Fruit fly (Drosophila melanogaster): ENCODE results near the gene Unc-76.

The Unc-76 gene

dm6 chrX:2083678-2084162 is 3.3 kb downstream of the Unc-76 start (continued):
- TF ChIP-seq slbo (GFP tag; IDR thresholded peaks at IDR 0.05) (peak; percentile 82), CG10654 (GFP tag; optimal IDR thresholded peaks at IDR 0.05) (peak; percentile 63), ranshi (GFP tag; IDR thresholded peaks at IDR 0.05) (peak; percentile 86), lola (GFP tag; optimal IDR thresholded peaks at IDR 0.05) (peak in 1 of 3 experiments; percentile 70), sr (GFP tag; IDR thresholded peaks at IDR 0.05) (peak; percentile 68), esg (GFP tag; conservative IDR thresholded peaks at IDR 0.05) (peak; percentile 82), ap (GFP tag; IDR thresholded peaks at IDR 0.05) (peak; percentile 82), Dad (GFP tag; optimal IDR thresholded peaks at IDR 0.05) (peak; percentile 73), yki (optimal IDR thresholded peaks at IDR 0.05) (peak; percentile 92), pb (GFP tag; optimal IDR thresholded peaks at IDR 0.05) (peak; percentile 83), insv (GFP tag; optimal IDR thresholded peaks at IDR 0.05) (no peak), fru (optimal IDR thresholded peaks at IDR 0.05) (no peak), chinmo (GFP tag; IDR thresholded peaks at IDR 0.05; ENCODE audit: partially characterized antibody) (peak; percentile 71; the same call in 3 of the 4 replicates), shn (GFP tag; optimal IDR thresholded peaks at IDR 0.05) (peak; percentile 81), oc (tag; optimal IDR thresholded peaks at IDR 0.05) (peak; percentile 84), CG43689 (GFP tag; IDR thresholded peaks at IDR 0.05) (peak; percentile 71), Meics (GFP tag; optimal IDR thresholded peaks at IDR 0.05) (peak; percentile 68), CG8924 (tag; optimal IDR thresholded peaks at IDR 0.05) (peak; percentile 86), Fer3 (tag; optimal IDR thresholded peaks at IDR 0.05) (peak; percentile 56), Max (GFP tag; optimal IDR thresholded peaks at IDR 0.05) (peak; percentile 72), gt (GFP tag; IDR thresholded peaks at IDR 0.05) (peak; percentile 53; the same call in 1 of the 2 replicates), ci (GFP tag; IDR thresholded peaks at IDR 0.05) (peak; percentile 90), CG31224 (GFP tag; IDR thresholded peaks at IDR 0.05) (peak; percentile 63; the same call in 1 of the 2 replicates), Poxn (GFP tag; IDR thresholded peaks at IDR 0.05) (peak; percentile 38; the same call in 1 of the 2 replicates), vfl (GFP tag; optimal IDR thresholded peaks at IDR 0.05) (peak; percentile 17), rib (GFP tag; IDR thresholded peaks at IDR 0.05) (peak; percentile 60; the same call in 1 of the 2 replicates), ken (GFP tag; IDR thresholded peaks at IDR 0.05) (peak; percentile 89), ara (GFP tag; IDR thresholded peaks at IDR 0.05) (peak; percentile 84), Taf1 (GFP tag; IDR thresholded peaks at IDR 0.05) (no peak), Gug (GFP tag; IDR thresholded peaks at IDR 0.05) (peak; percentile 84), onecut (GFP tag; IDR thresholded peaks at IDR 0.05) (peak; percentile 71), chif (GFP tag; optimal IDR thresholded peaks at IDR 0.05) (peak; percentile 80 to 85), jigr1 (GFP tag; IDR thresholded peaks at IDR 0.05) (peak; percentile 76; the same call in 2 of the 3 replicates), CG18011 (GFP tag; optimal IDR thresholded peaks at IDR 0.05) (peak; percentile 50), Hsf (GFP tag; optimal IDR thresholded peaks at IDR 0.05) (peak; percentile 76), Lim3 (GFP tag; IDR thresholded peaks at IDR 0.05) (peak; percentile 64), CG2199 (GFP tag; IDR thresholded peaks at IDR 0.05) (peak; percentile 45; the same call in 1 of the 3 replicates), D (optimal IDR thresholded peaks at IDR 0.05) (no peak), D (GFP tag; optimal IDR thresholded peaks at IDR 0.05) (peak; percentile 77), aop (GFP tag; IDR thresholded peaks at IDR 0.05) (no peak), Abd-B (GFP tag; optimal IDR thresholded peaks at IDR 0.05) (peak; percentile 77), BEAF-32 (GFP tag; optimal IDR thresholded peaks at IDR 0.05) (no peak), pros (GFP tag; optimal IDR thresholded peaks at IDR 0.05) (peak; percentile 41), CG15514 (GFP tag; optimal IDR thresholded peaks at IDR 0.05) (peak; percentile 41), CG1529 (GFP tag; optimal IDR thresholded peaks at IDR 0.05) (peak; percentile 85), CG8944 (GFP tag; optimal IDR thresholded peaks at IDR 0.05) (peak; percentile 87), salm (tag; optimal IDR thresholded peaks at IDR 0.05) (peak; percentile 76), slp2 (GFP tag; optimal IDR thresholded peaks at IDR 0.05) (peak; percentile 70), Dp (GFP tag; optimal IDR thresholded peaks at IDR 0.05) (no peak), CG8281 (tag; optimal IDR thresholded peaks at IDR 0.05) (peak; percentile 66), Usf (GFP tag; optimal IDR thresholded peaks at IDR 0.05) (peak; percentile 48), pho (GFP tag; optimal IDR thresholded peaks at IDR 0.05) (peak; percentile 70)
